Fruit fly (Drosophila melanogaster) whole organism, embryonic: ENCODE results near the gene Uba2.

Source experiments
- CG10209 ChIP-seq: fragments of 200-800 bp; sonication (Bioruptor generic); optimal IDR thresholded peaks from 3 replicates; lab custom pipeline; 2017; ENCODE audit warnings: missing biosample characterization, mild to moderate bottlenecking, missing genetic modification characterization, missing genetic modification reagents
- CG10431 ChIP-seq: fragments of 200-800 bp; sonication (Bioruptor generic); optimal IDR thresholded peaks from 3 replicates; lab custom pipeline; 2018; ENCODE audit warnings: missing biosample characterization, mild to moderate bottlenecking, missing genetic modification characterization
- CG10462 ChIP-seq: fragments of 200-800 bp; sonication (Bioruptor generic); optimal IDR thresholded peaks from 2 replicates; lab custom pipeline; 2016; ENCODE audit warnings: missing biosample characterization, missing genetic modification characterization
- CG11456 ChIP-seq: fragments of 200-800 bp; sonication (Bioruptor generic); IDR thresholded peaks from 3 replicates; pipeline ENCODE4 v1.3.6; 2022; ENCODE audit warnings: missing biosample characterization, missing genetic modification characterization
- CG11696 ChIP-seq: fragments of 200-800 bp; sonication (Bioruptor generic); IDR thresholded peaks from 2 replicates; pipeline ENCODE4 v1.3.6; 2022; ENCODE audit warnings: missing biosample characterization, missing genetic modification characterization
- CG12299 ChIP-seq: fragments of 200-800 bp; sonication (Bioruptor generic); optimal IDR thresholded peaks from 2 replicates; lab custom pipeline; 2018; ENCODE audit warnings: missing biosample characterization, mild to moderate bottlenecking, missing genetic modification characterization
- CG12391 ChIP-seq: fragments of 200-800 bp; sonication (Bioruptor generic); optimal IDR thresholded peaks from 3 replicates; lab custom pipeline; 2018; ENCODE audit warnings: missing biosample characterization, mild to moderate bottlenecking, missing genetic modification characterization, moderate library complexity
- CG14050 ChIP-seq: fragments of 200-800 bp; sonication (Bioruptor generic); IDR thresholded peaks from 3 replicates; pipeline ENCODE4 v1.3.6; 2022; ENCODE audit warnings: missing biosample characterization, missing genetic modification characterization
- CG15269 ChIP-seq: fragments of 200-800 bp; sonication (Bioruptor generic); optimal IDR thresholded peaks from 2 replicates; lab custom pipeline; 2018; ENCODE audit warnings: missing biosample characterization, mild to moderate bottlenecking, missing genetic modification characterization, moderate library complexity
- CG30020 ChIP-seq: fragments of 200-800 bp; optimal IDR thresholded peaks from 2 replicates; lab custom pipeline; 2019; ENCODE audit warnings: missing biosample characterization, mild to moderate bottlenecking, missing genetic modification characterization, moderate library complexity
- CG30403 ChIP-seq: fragments of 200-800 bp; sonication (Bioruptor generic); optimal IDR thresholded peaks from 3 replicates; lab custom pipeline; 2016; ENCODE audit warnings: missing biosample characterization, missing genetic modification characterization
- CG32532 ChIP-seq: fragments of 200-800 bp; sonication (Bioruptor generic); IDR thresholded peaks from 2 replicates; pipeline ENCODE4 v1.3.6; 2022; ENCODE audit warnings: missing biosample characterization, missing genetic modification characterization
- CG3407 ChIP-seq: fragments of 200-800 bp; sonication (Bioruptor generic); optimal IDR thresholded peaks from 2 replicates; lab custom pipeline; 2018; ENCODE audit warnings: missing biosample characterization, mild to moderate bottlenecking, missing genetic modification characterization
- CG3995 ChIP-seq: fragments of 200-800 bp; sonication (Bioruptor generic); optimal IDR thresholded peaks from 3 replicates; lab custom pipeline; 2016; ENCODE audit warnings: missing biosample characterization, missing genetic modification characterization
- CG6254 ChIP-seq: fragments of 200-800 bp; sonication (Bioruptor generic); optimal IDR thresholded peaks from 3 replicates; lab custom pipeline; 2017; ENCODE audit warnings: mild to moderate bottlenecking, missing biosample characterization, missing genetic modification reagents, missing genetic modification characterization
- CG8478 ChIP-seq: fragments of >200 bp; optimal IDR thresholded peaks from 2 replicates; lab custom pipeline; 2018
- CG8924 ChIP-seq: fragments of 200-800 bp; optimal IDR thresholded peaks from 3 replicates; lab custom pipeline; 2019; ENCODE audit warnings: missing biosample characterization, mild to moderate bottlenecking, missing genetic modification characterization, moderate library complexity
- CrebB ChIP-seq: fragments of 200-800 bp; sonication (Bioruptor generic); optimal IDR thresholded peaks from 3 replicates; lab custom pipeline; 2018; ENCODE audit warnings: missing biosample characterization, mild to moderate bottlenecking, missing genetic modification characterization
- Dad ChIP-seq: fragments of 200-800 bp; sonication (Bioruptor generic); optimal IDR thresholded peaks from 3 replicates; lab custom pipeline; 2016; ENCODE audit warnings: missing biosample characterization, missing genetic modification characterization
- E2f1 ChIP-seq: fragments of 200-800 bp; sonication (Bioruptor generic); IDR thresholded peaks from 2 replicates; pipeline ENCODE4 v1.3.6; 2022; ENCODE audit warnings: missing biosample characterization, missing genetic modification characterization
- Eip74EF ChIP-seq, 2 experiments: fragments of 200-800 bp in 1 of 2; fragments of >200 bp in 1 of 2; sonication (Bioruptor generic) in 1 of 2; optimal IDR thresholded peaks; 2 replicates each; lab custom pipeline; 2017 to 2019; ENCODE audit warnings: missing biosample characterization in 2 of 2, missing genetic modification characterization in 2 of 2, mild to moderate bottlenecking in 1 of 2, moderate library complexity in 1 of 2
- GATAe ChIP-seq: fragments of 200-800 bp; sonication (Bioruptor generic); conservative IDR thresholded peaks from 2 replicates; pipeline ENCODE4 v1.3.6; 2022; ENCODE audit warnings: missing biosample characterization, missing genetic modification characterization
- Hey ChIP-seq: fragments of 200-800 bp; sonication (Bioruptor generic); optimal IDR thresholded peaks from 3 replicates; lab custom pipeline; 2018; ENCODE audit warnings: missing biosample characterization, mild to moderate bottlenecking, missing genetic modification characterization
- MBD-R2 ChIP-seq: fragments of 200-800 bp; sonication (Bioruptor generic); IDR thresholded peaks from 2 replicates; pipeline ENCODE4 v1.3.6; 2022; ENCODE audit warnings: missing biosample characterization, missing genetic modification characterization
- Nf-YA ChIP-seq: fragments of 200-800 bp; sonication (Bioruptor generic); IDR thresholded peaks from 2 replicates; pipeline ENCODE4 v1.3.6; 2022; ENCODE audit warnings: missing biosample characterization, missing genetic modification characterization
- Nf-YC ChIP-seq: fragments of 200-800 bp; optimal IDR thresholded peaks from 3 replicates; lab custom pipeline; 2019; ENCODE audit warnings: missing biosample characterization, mild to moderate bottlenecking, missing genetic modification characterization, moderate library complexity
- Ssrp ChIP-seq: fragments of 200-800 bp; sonication (Bioruptor generic); optimal IDR thresholded peaks from 2 replicates; lab custom pipeline; 2018; ENCODE audit warnings: missing biosample characterization, mild to moderate bottlenecking, missing genetic modification characterization, moderate library complexity
- Usf ChIP-seq: fragments of 200-800 bp; sonication (Bioruptor generic); optimal IDR thresholded peaks from 2 replicates; lab custom pipeline; 2017; ENCODE audit warnings: missing genotype, missing biosample characterization, missing genetic modification characterization
- ato ChIP-seq: fragments of 200-800 bp; sonication (Bioruptor generic); IDR thresholded peaks from 2 replicates; pipeline ENCODE4 v1.3.6; 2022; ENCODE audit warnings: missing biosample characterization, missing genetic modification characterization; ENCODE audit not compliant: partially characterized antibody
- bsh ChIP-seq, 2 experiments: fragments of 200-800 bp; sonication (Bioruptor generic); optimal IDR thresholded peaks; 2 replicates each; lab custom pipeline; 2017 to 2018; ENCODE audit warnings: mild to moderate bottlenecking in 2 of 2, missing biosample characterization in 2 of 2, missing genetic modification characterization in 2 of 2, moderate library complexity in 1 of 2
- chn ChIP-seq: fragments of 200-800 bp; sonication (Bioruptor generic); optimal IDR thresholded peaks from 2 replicates; lab custom pipeline; 2016; ENCODE audit warnings: missing biosample characterization, missing genetic modification characterization
- crp ChIP-seq, 2 experiments: fragments of 200-800 bp; sonication (Bioruptor generic); optimal IDR thresholded peaks; 2 replicates in 1 of 2; 3 replicates in 1 of 2; lab custom pipeline; 2017; ENCODE audit warnings: missing biosample characterization in 2 of 2, missing genetic modification characterization in 2 of 2, mild to moderate bottlenecking in 1 of 2, moderate library complexity in 1 of 2
- dpn ChIP-seq, 2 experiments: fragments of 200-800 bp; sonication (Bioruptor generic); optimal IDR thresholded peaks; 3 replicates each; lab custom pipeline; 2016; ENCODE audit warnings: missing biosample characterization in 2 of 2, missing genetic modification characterization in 2 of 2
- emc ChIP-seq: fragments of 200-800 bp; sonication (Bioruptor generic); optimal IDR thresholded peaks from 2 replicates; lab custom pipeline; 2016; ENCODE audit warnings: missing biosample characterization, missing genetic modification characterization
- fd3F ChIP-seq: fragments of 200-800 bp; sonication (Bioruptor generic); optimal IDR thresholded peaks from 2 replicates; lab custom pipeline; 2018; ENCODE audit warnings: missing biosample characterization, mild to moderate bottlenecking, missing genetic modification characterization, moderate library complexity
- gem ChIP-seq: fragments of 200-800 bp; sonication (Bioruptor generic); optimal IDR thresholded peaks from 2 replicates; lab custom pipeline; 2019; ENCODE audit warnings: missing biosample characterization, mild to moderate bottlenecking, missing genetic modification characterization, moderate library complexity
- grn ChIP-seq: fragments of 200-800 bp; sonication (Bioruptor generic); optimal IDR thresholded peaks from 3 replicates; lab custom pipeline; 2017; ENCODE audit warnings: missing biosample characterization, missing genetic modification characterization
- gsb-n ChIP-seq: fragments of 200-800 bp; sonication (Bioruptor generic); optimal IDR thresholded peaks from 3 replicates; lab custom pipeline; 2018; ENCODE audit warnings: missing biosample characterization, mild to moderate bottlenecking, missing genetic modification characterization
- hb ChIP-seq: fragments of 200-800 bp; sonication (Bioruptor generic); IDR thresholded peaks from 3 replicates; pipeline ENCODE4 v1.3.6; 2022; ENCODE audit warnings: missing biosample characterization, missing genetic modification characterization; ENCODE audit not compliant: partially characterized antibody
- hth ChIP-seq: fragments of >200 bp; optimal IDR thresholded peaks from 2 replicates; lab custom pipeline; 2017; ENCODE audit warnings: inconsistent platforms
- ken ChIP-seq: fragments of 200-800 bp; sonication (Bioruptor generic); IDR thresholded peaks from 3 replicates; pipeline ENCODE4 v1.3.6; 2022; ENCODE audit warnings: missing biosample characterization, missing genetic modification characterization
- klu ChIP-seq: fragments of 200-800 bp; sonication (Bioruptor generic); IDR thresholded peaks from 2 replicates; pipeline ENCODE4 v1.3.6; 2022; ENCODE audit warnings: missing biosample characterization, missing genetic modification characterization
- kni ChIP-seq: fragments of 200-800 bp; sonication (Bioruptor generic); optimal IDR thresholded peaks from 3 replicates; lab custom pipeline; 2017; ENCODE audit warnings: mild to moderate bottlenecking, missing biosample characterization, missing genetic modification reagents, missing genetic modification characterization
- knrl ChIP-seq: fragments of 200-800 bp; sonication (Bioruptor generic); IDR thresholded peaks from 3 replicates; pipeline ENCODE4 v1.3.6; 2022; ENCODE audit warnings: missing biosample characterization, missing genetic modification characterization; ENCODE audit not compliant: partially characterized antibody
- sd ChIP-seq: fragments of 200-800 bp; sonication (Bioruptor generic); optimal IDR thresholded peaks from 3 replicates; lab custom pipeline; 2018; ENCODE audit warnings: missing biosample characterization, mild to moderate bottlenecking, missing genetic modification characterization, moderate library complexity
- sna ChIP-seq: fragments of 200-800 bp; sonication (Bioruptor generic); IDR thresholded peaks from 2 replicates; pipeline ENCODE4 v1.3.6; 2022; ENCODE audit warnings: missing biosample characterization, missing genetic modification characterization; ENCODE audit not compliant: partially characterized antibody
- sug ChIP-seq: fragments of 200-800 bp; optimal IDR thresholded peaks from 2 replicates; lab custom pipeline; 2019; ENCODE audit warnings: missing biosample characterization, mild to moderate bottlenecking, missing genetic modification characterization, moderate library complexity
- wdn ChIP-seq: fragments of 200-800 bp; sonication (Bioruptor generic); IDR thresholded peaks from 2 replicates; pipeline ENCODE4 v1.3.6; 2022; ENCODE audit warnings: missing biosample characterization, missing genetic modification characterization
- wek ChIP-seq: fragments of 200-800 bp; sonication (Bioruptor generic); optimal IDR thresholded peaks from 3 replicates; lab custom pipeline; 2018; ENCODE audit warnings: missing biosample characterization, mild to moderate bottlenecking, missing genetic modification characterization, moderate library complexity
- yki ChIP-seq: fragments of >200 bp; optimal IDR thresholded peaks from 3 replicates; lab custom pipeline; 2018

The Uba2 gene

dm6 chr3L:8096106-8096558 lies 31.5 kb downstream of the Uba2 start (continued):
- TF ChIP-seq Ssrp (tag; lab: Kevin White, UChicago) (peak; percentile 88), wdn (GFP tag; lab: Robert Waterston, UW) (peak; percentile 94), CG30403 (GFP tag; lab: Kevin White, UChicago) (peak; percentile 96), CG6254 (peak; percentile 68), sug (tag; lab: Kevin White, UChicago) (peak; percentile 96), fd3F (GFP tag; lab: Kevin White, UChicago) (peak; percentile 97), GATAe (GFP tag; lab: Robert Waterston, UW) (peak; percentile 81), CG12299 (tag; lab: Kevin White, UChicago) (peak; percentile 94), kni (no peak), CG8924 (tag; lab: Kevin White, UChicago) (peak; percentile 97), Hey (tag; lab: Kevin White, UChicago) (peak; percentile 67), chn (GFP tag; lab: Kevin White, UChicago) (peak; percentile 78), emc (GFP tag; lab: Kevin White, UChicago) (peak; percentile 72), sd (tag; lab: Kevin White, UChicago) (peak; percentile 94), sna (GFP tag; lab: Robert Waterston, UW) (no peak), CG10431 (GFP tag; lab: Kevin White, UChicago) (no peak), bsh (GFP tag; optimal IDR thresholded peaks at IDR 0.05; lab: Kevin White, UChicago) (peak; percentile 74 to 78), CG30020 (no peak), CG3407 (GFP tag; lab: Kevin White, UChicago) (peak; percentile 80), grn (peak; percentile 33), gem (peak; percentile 98), CG11696 (GFP tag; lab: Robert Waterston, UW) (peak; percentile 83), wek (peak; percentile 19), ken (GFP tag; lab: Robert Waterston, UW) (peak; percentile 78; the same call in 2 of the 3 replicates), CG15269 (tag; lab: Kevin White, UChicago) (peak; percentile 98), dpn (GFP tag; optimal IDR thresholded peaks at IDR 0.05; lab: Kevin White, UChicago) (peak; percentile 87 to 95), knrl (no peak), hb (GFP tag; lab: Robert Waterston, UW) (no peak), hth (lab: Kevin White, UChicago) (no peak), CG3995 (GFP tag; lab: Kevin White, UChicago) (peak; percentile 76), Usf (GFP tag; lab: Kevin White, UChicago) (peak; percentile 95), CG10462 (peak; percentile 80), gsb-n (tag; lab: Kevin White, UChicago) (peak; percentile 61), Dad (GFP tag; lab: Kevin White, UChicago) (peak; percentile 84), E2f1 (GFP tag; lab: Robert Waterston, UW) (peak; percentile 91), CG11456 (GFP tag; lab: Robert Waterston, UW) (peak; percentile 95), crp (GFP tag; optimal IDR thresholded peaks at IDR 0.05; lab: Kevin White, UChicago) (peak in 1 of 2 experiments; percentile 56), ato (GFP tag; lab: Robert Waterston, UW) (no peak), Nf-YA (GFP tag; lab: Robert Waterston, UW) (peak; percentile 86), CG14050 (GFP tag; lab: Robert Waterston, UW) (peak; percentile 89), yki (lab: Kevin White, UChicago) (no peak), Eip74EF (GFP tag; optimal IDR thresholded peaks at IDR 0.05; lab: Kevin White, UChicago) (peak in 1 of 2 experiments; percentile 83), CG12391 (peak; percentile 95), CG8478 (lab: Kevin White, UChicago) (no peak), CG32532 (GFP tag; lab: Robert Waterston, UW) (peak; percentile 98), klu (GFP tag; lab: Robert Waterston, UW) (peak; percentile 96), Nf-YC (tag; lab: Kevin White, UChicago) (peak; percentile 88), CrebB (tag; lab: Kevin White, UChicago) (peak; percentile 90), MBD-R2 (peak; percentile 85), CG10209 (peak; percentile 97)
